Worm (Caenorhabditis elegans): ENCODE data around the gene hrpl-1.

hrpl-1 gene

DNA sequence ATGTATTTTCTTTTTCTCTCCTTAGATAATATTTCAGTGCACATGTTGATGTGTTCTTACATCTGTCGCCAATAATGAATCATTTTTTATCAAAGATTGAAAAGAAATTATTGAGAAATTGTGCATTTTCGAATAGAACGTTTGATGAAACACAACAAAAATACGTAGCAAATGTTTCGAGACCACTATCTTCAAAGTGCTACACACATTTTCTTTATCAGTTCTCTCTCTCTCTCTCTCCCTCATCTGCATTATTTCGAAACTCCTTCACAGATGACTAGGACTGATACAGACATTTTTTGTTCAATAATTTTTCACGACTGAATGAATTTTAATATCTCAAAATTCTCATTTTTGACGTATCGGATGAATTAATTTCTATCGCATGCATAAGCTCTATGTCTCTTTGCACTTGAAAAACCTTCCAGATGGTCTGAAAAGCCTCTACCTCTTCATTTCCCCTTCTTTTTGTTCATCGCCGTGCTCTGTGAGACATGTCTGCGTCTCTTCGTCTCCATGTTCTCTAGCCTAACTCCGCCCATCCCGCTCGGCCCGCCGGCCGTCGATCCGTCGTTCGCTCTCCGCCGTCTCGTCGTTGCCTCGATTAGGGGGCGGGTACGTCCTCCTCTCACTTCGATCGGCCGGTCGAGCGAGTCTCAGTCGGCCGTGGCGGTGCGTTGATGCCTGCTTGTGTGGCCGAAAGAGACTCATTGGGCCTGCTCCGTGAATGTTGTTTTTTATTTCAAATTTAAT, 44.9 kb downstream of the hrpl-1 start:
- TF ChIP-seq snpc-1.2 (GFP tag; IDR thresholded peaks at IDR 0.05): no peak
- peak; percentile 63 for TF ChIP-seq pqm-1 (tag; optimal IDR thresholded peaks at IDR 0.05)
- TF ChIP-seq F49E8.2 (tag; optimal IDR thresholded peaks at IDR 0.05; ENCODE audit: borderline replicate concordance): no peak
- TF ChIP-seq T20F7.1 (GFP tag; optimal IDR thresholded peaks at IDR 0.05): peak; percentile 28
- peak; percentile 29 for TF ChIP-seq dmd-6 (GFP tag; IDR thresholded peaks at IDR 0.05)
- TF ChIP-seq hif-1 (tag; optimal IDR thresholded peaks at IDR 0.05): peak in 1 of 2 experiments; percentile 31
- peak in 1 of 2 experiments; percentile 33 for TF ChIP-seq unc-62 (GFP tag; optimal IDR thresholded peaks at IDR 0.05 in 1 of 2)
- TF ChIP-seq unc-62 (tag; optimal IDR thresholded peaks at IDR 0.05): no peak
- TF ChIP-seq spr-1 (tag; optimal IDR thresholded peaks at IDR 0.05): peak; percentile 16
- TF ChIP-seq dve-1 (tag; optimal IDR thresholded peaks at IDR 0.05; ENCODE audit: insufficient read depth): peak; percentile 18
- TF ChIP-seq egl-43 (GFP tag; IDR thresholded peaks at IDR 0.05): peak; percentile 78
- TF ChIP-seq nhr-76 (tag; optimal IDR thresholded peaks at IDR 0.05): no peak
- TF ChIP-seq lin-15B (tag; optimal IDR thresholded peaks at IDR 0.05): no peak
- TF ChIP-seq Y75B8A.6 (GFP tag; IDR thresholded peaks at IDR 0.05): no peak
- TF ChIP-seq mes-2 (tag; optimal IDR thresholded peaks at IDR 0.05; ENCODE audit: poor library complexity, severe bottlenecking): peak; percentile 37
- 0 out of 2 replicates have a peak, but pooled peaks have one; percentile 14 for TF ChIP-seq ceh-44 (GFP tag; IDR thresholded peaks at IDR 0.05)
- TF ChIP-seq daf-16 (GFP tag; optimal IDR thresholded peaks at IDR 0.05): no peak
- peak; percentile 73 for TF ChIP-seq daf-16 (tag; optimal IDR thresholded peaks at IDR 0.05)
- TF ChIP-seq set-16 (GFP tag; IDR thresholded peaks at IDR 0.05): peak; percentile 97
- peak; percentile 30 for TF ChIP-seq hlh-11 (tag; optimal IDR thresholded peaks at IDR 0.05)
- peak; percentile 51 for TF ChIP-seq F37D6.2 (tag; optimal IDR thresholded peaks at IDR 0.05)
- 0 out of 2 replicates have a peak, but pooled peaks have one; percentile 37 for TF ChIP-seq vab-7 (GFP tag; IDR thresholded peaks at IDR 0.05)
- no peak for TF ChIP-seq lir-3 (tag; optimal IDR thresholded peaks at IDR 0.05)
- peak; percentile 7 for TF ChIP-seq dpl-1 (GFP tag; optimal IDR thresholded peaks at IDR 0.05)
- TF ChIP-seq hmg-1.1 (GFP tag; IDR thresholded peaks at IDR 0.05): peak; percentile 75
- TF ChIP-seq mep-1 (tag; optimal IDR thresholded peaks at IDR 0.05): peak; percentile 30
- no peak for TF ChIP-seq Y5F2A.4 (GFP tag; optimal IDR thresholded peaks at IDR 0.05)
- TF ChIP-seq hlh-30 (tag; optimal IDR thresholded peaks at IDR 0.05; ENCODE audit: insufficient read depth): no peak
- peak; percentile 59 for TF ChIP-seq nhr-28 (tag; optimal IDR thresholded peaks at IDR 0.05)
- peak; percentile 18; the same call in 1 of the 2 replicates for TF ChIP-seq ctbp-1 (GFP tag; IDR thresholded peaks at IDR 0.05)
- no peak for TF ChIP-seq attf-4 (tag; optimal IDR thresholded peaks at IDR 0.05)
- TF ChIP-seq nhr-77 (tag; optimal IDR thresholded peaks at IDR 0.05): peak; percentile 43
- no peak for TF ChIP-seq ZK546.5 (tag; optimal IDR thresholded peaks at IDR 0.05)
- peak; percentile 89 for TF ChIP-seq aha-1 (tag)
- no peak for TF ChIP-seq unc-130 (GFP tag; optimal IDR thresholded peaks at IDR 0.05)
- peak; percentile 61 for TF ChIP-seq rbr-2 (tag; optimal IDR thresholded peaks at IDR 0.05)
